Fruit fly (Drosophila melanogaster): ENCODE results near the gene RhoGAP92B.

RhoGAP92B gene

DNA sequence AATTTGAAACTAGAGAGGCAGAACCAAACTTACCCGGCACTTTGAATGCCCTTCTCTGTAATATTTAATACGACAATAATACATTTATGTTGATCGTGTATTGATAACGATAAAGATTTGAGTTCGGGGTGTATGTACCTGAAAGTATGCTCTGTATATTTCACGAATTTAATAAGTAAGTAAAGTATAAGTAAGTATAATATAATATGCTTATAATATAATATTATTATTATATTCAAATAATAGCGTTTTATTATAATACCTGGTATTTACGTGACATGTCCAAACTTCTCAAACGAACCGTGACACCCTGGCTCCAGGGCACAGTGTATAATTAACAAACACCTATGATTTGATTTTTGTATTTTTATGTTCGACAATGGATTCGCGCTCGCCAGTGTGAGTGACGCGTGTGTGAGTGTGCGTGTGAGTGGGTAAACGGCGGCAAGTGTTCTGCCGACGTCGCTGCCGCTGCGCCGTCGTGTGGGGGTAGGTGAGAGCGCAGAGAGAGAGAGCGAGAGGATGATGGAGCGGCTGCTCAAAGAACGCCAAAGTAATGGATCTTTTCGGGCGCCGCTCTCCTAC, 15.3 kb upstream of the RhoGAP92B start (continued):
- TF ChIP-seq Nf-YC (tag; optimal IDR thresholded peaks at IDR 0.05) (peak; percentile 55), CG2120 (GFP tag; optimal IDR thresholded peaks at IDR 0.05) (peak; percentile 70), Scr (GFP tag; IDR thresholded peaks at IDR 0.05; ENCODE audit: partially characterized antibody) (no peak), CG11456 (GFP tag; IDR thresholded peaks at IDR 0.05) (peak; percentile 61; the same call in 1 of the 3 replicates), Fer1 (GFP tag; optimal IDR thresholded peaks at IDR 0.05) (peak; percentile 88), kah (GFP tag; optimal IDR thresholded peaks at IDR 0.05) (peak; percentile 44), kay (GFP tag; optimal IDR thresholded peaks at IDR 0.05) (peak; percentile 13), CG34376 (GFP tag; optimal IDR thresholded peaks at IDR 0.05) (peak; percentile 68), D19A (tag; optimal IDR thresholded peaks at IDR 0.05) (peak; percentile 97), CG7928 (GFP tag; optimal IDR thresholded peaks at IDR 0.05) (peak; percentile 50), nerfin-1 (tag; optimal IDR thresholded peaks at IDR 0.05) (peak; percentile 31), CG14860 (GFP tag; IDR thresholded peaks at IDR 0.05; ENCODE audit: partially characterized antibody) (no peak), gcm2 (GFP tag; optimal IDR thresholded peaks at IDR 0.05) (no peak), odd (GFP tag; optimal IDR thresholded peaks at IDR 0.05) (peak; percentile 48), tx (GFP tag; optimal IDR thresholded peaks at IDR 0.05) (no peak), Ravus (GFP tag; IDR thresholded peaks at IDR 0.05) (peak; percentile 9), Asciz (GFP tag; optimal IDR thresholded peaks at IDR 0.05) (peak; percentile 73), CG6254 (GFP tag; optimal IDR thresholded peaks at IDR 0.05) (peak; percentile 51), Max (GFP tag; optimal IDR thresholded peaks at IDR 0.05) (peak; percentile 47), CG12391 (tag; optimal IDR thresholded peaks at IDR 0.05) (peak; percentile 73), salm (tag; optimal IDR thresholded peaks at IDR 0.05) (peak; percentile 53), vnd (GFP tag; IDR thresholded peaks at IDR 0.05; ENCODE audit: partially characterized antibody) (no peak), Rfx (GFP tag; IDR thresholded peaks at IDR 0.05) (peak; percentile 74), D (optimal IDR thresholded peaks at IDR 0.05) (no peak), D (GFP tag; optimal IDR thresholded peaks at IDR 0.05) (peak; percentile 67), CG11398 (GFP tag; optimal IDR thresholded peaks at IDR 0.05) (no peak), Six4 (GFP tag; optimal IDR thresholded peaks at IDR 0.05) (peak; percentile 69), bigmax (GFP tag; optimal IDR thresholded peaks at IDR 0.05) (no peak), gt (GFP tag; IDR thresholded peaks at IDR 0.05) (no peak), Taf1 (GFP tag; IDR thresholded peaks at IDR 0.05) (peak; percentile 66), CG34422 (GFP tag; IDR thresholded peaks at IDR 0.05) (no peak), Dref (GFP tag; IDR thresholded peaks at IDR 0.05) (no peak), CG17328 (GFP tag; IDR thresholded peaks at IDR 0.05) (0 out of 2 replicates have a peak, but pooled peaks have one; percentile 14), eyg (GFP tag; optimal IDR thresholded peaks at IDR 0.05) (peak; percentile 15), pita (GFP tag; optimal IDR thresholded peaks at IDR 0.05) (no peak), Ssrp (tag; optimal IDR thresholded peaks at IDR 0.05) (peak; percentile 40), CG17829 (tag; optimal IDR thresholded peaks at IDR 0.05) (peak; percentile 59), CG11247 (GFP tag; IDR thresholded peaks at IDR 0.05) (peak; percentile 12; the same call in 1 of the 2 replicates), rib (GFP tag; IDR thresholded peaks at IDR 0.05) (no peak), en (GFP tag; optimal IDR thresholded peaks at IDR 0.05) (no peak), Blimp-1 (GFP tag; optimal IDR thresholded peaks at IDR 0.05) (peak; percentile 76), schlank (tag; optimal IDR thresholded peaks at IDR 0.05) (peak; percentile 45), Gsc (GFP tag; IDR thresholded peaks at IDR 0.05) (no peak), onecut (GFP tag; IDR thresholded peaks at IDR 0.05) (peak; percentile 38; the same call in 1 of the 2 replicates), CG14710 (tag; optimal IDR thresholded peaks at IDR 0.05) (peak; percentile 56), prd (optimal IDR thresholded peaks at IDR 0.05) (no peak), prd (GFP tag; IDR thresholded peaks at IDR 0.05) (peak; percentile 55), scrt (GFP tag; optimal IDR thresholded peaks at IDR 0.05) (peak; percentile 80), h (optimal IDR thresholded peaks at IDR 0.05) (no peak), Spps (tag; optimal IDR thresholded peaks at IDR 0.05) (peak; percentile 27), CG12219 (GFP tag; optimal IDR thresholded peaks at IDR 0.05) (peak; percentile 46)

Measured in whole organism, embryonic.